Fruit fly (Drosophila melanogaster): Measurements from ENCODE around the gene CG42788.
A peak's percentile ranks its signal among the peaks of the same experiment; 100 is the strongest.

CG42788 gene

dm6 chr3R:15131677-15132076, at the start of gene CG42788 (continued):
- TF ChIP-seq CG10979 (tag; optimal IDR thresholded peaks at IDR 0.05): peak; percentile 5
- TF ChIP-seq NC2β (GFP tag; optimal IDR thresholded peaks at IDR 0.05): peak; percentile 40
- no peak for TF ChIP-seq CG2889 (GFP tag; IDR thresholded peaks at IDR 0.05)
- TF ChIP-seq pros (GFP tag; optimal IDR thresholded peaks at IDR 0.05): no peak
- no peak for TF ChIP-seq Aef1 (GFP tag; IDR thresholded peaks at IDR 0.05)
- TF ChIP-seq fd102C (GFP tag; optimal IDR thresholded peaks at IDR 0.05): peak; percentile 9
- TF ChIP-seq CG7928 (GFP tag; optimal IDR thresholded peaks at IDR 0.05): peak; percentile 4
- no peak for TF ChIP-seq so (GFP tag; IDR thresholded peaks at IDR 0.05)
- TF ChIP-seq CG11504 (tag; optimal IDR thresholded peaks at IDR 0.05): peak; percentile 57
- TF ChIP-seq CG1647 (GFP tag; optimal IDR thresholded peaks at IDR 0.05): peak; percentile 70
- no peak for TF ChIP-seq Taf1 (GFP tag; IDR thresholded peaks at IDR 0.05)
- no peak for TF ChIP-seq CG15479 (GFP tag; optimal IDR thresholded peaks at IDR 0.05)
- TF ChIP-seq vfl (GFP tag; optimal IDR thresholded peaks at IDR 0.05): peak; percentile 67
- peak; percentile 12 for TF ChIP-seq eyg (GFP tag; optimal IDR thresholded peaks at IDR 0.05)
- no peak for TF ChIP-seq jigr1 (GFP tag; IDR thresholded peaks at IDR 0.05)
- TF ChIP-seq CG13894 (tag; optimal IDR thresholded peaks at IDR 0.05): peak; percentile 86
- TF ChIP-seq Dip3 (GFP tag; optimal IDR thresholded peaks at IDR 0.05): peak; percentile 60
- no peak for TF ChIP-seq tna (GFP tag; IDR thresholded peaks at IDR 0.05; ENCODE audit: partially characterized antibody)
- no peak for TF ChIP-seq wor (GFP tag; IDR thresholded peaks at IDR 0.05)
- peak; percentile 17 for TF ChIP-seq CG18262 (tag; optimal IDR thresholded peaks at IDR 0.05)
- TF ChIP-seq peb (GFP tag; IDR thresholded peaks at IDR 0.05): no peak
- no peak for TF ChIP-seq CG11247 (GFP tag; IDR thresholded peaks at IDR 0.05)
- TF ChIP-seq ranshi (GFP tag; IDR thresholded peaks at IDR 0.05): no peak
- peak; percentile 79 for TF ChIP-seq CG7745 (tag; optimal IDR thresholded peaks at IDR 0.05)
- TF ChIP-seq CG2202 (tag; optimal IDR thresholded peaks at IDR 0.05): peak; percentile 53
- peak; percentile 48 for TF ChIP-seq HLHmδ (GFP tag; optimal IDR thresholded peaks at IDR 0.05)
- TF ChIP-seq CG9797 (GFP tag; optimal IDR thresholded peaks at IDR 0.05): peak; percentile 40
- TF ChIP-seq Ets97D (GFP tag; optimal IDR thresholded peaks at IDR 0.05): peak; percentile 95
- TF ChIP-seq TFAM (GFP tag; optimal IDR thresholded peaks at IDR 0.05): no peak
- TF ChIP-seq CG34376 (GFP tag; optimal IDR thresholded peaks at IDR 0.05): peak; percentile 65
- TF ChIP-seq CG12219 (GFP tag; optimal IDR thresholded peaks at IDR 0.05): peak; percentile 61
- peak; percentile 83 for TF ChIP-seq her (GFP tag; optimal IDR thresholded peaks at IDR 0.05)
- peak; percentile 71 for TF ChIP-seq Tbp (GFP tag; optimal IDR thresholded peaks at IDR 0.05)
- TF ChIP-seq CG11695 (GFP tag; IDR thresholded peaks at IDR 0.05): no peak
- no peak for TF ChIP-seq rib (GFP tag; IDR thresholded peaks at IDR 0.05)
- peak; percentile 33 for TF ChIP-seq Camta (GFP tag; optimal IDR thresholded peaks at IDR 0.05)
- no peak for TF ChIP-seq tin (GFP tag; optimal IDR thresholded peaks at IDR 0.05)
- peak; percentile 71 for TF ChIP-seq CG12391 (tag; optimal IDR thresholded peaks at IDR 0.05)
- no peak for TF ChIP-seq GATAe (GFP tag; conservative IDR thresholded peaks at IDR 0.05)
- no peak for TF ChIP-seq ap (GFP tag; IDR thresholded peaks at IDR 0.05)
- no peak for TF ChIP-seq CG17328 (GFP tag; IDR thresholded peaks at IDR 0.05)
- peak; percentile 46 for TF ChIP-seq Sox102F (GFP tag; optimal IDR thresholded peaks at IDR 0.05)
- no peak for TF ChIP-seq cato (GFP tag; optimal IDR thresholded peaks at IDR 0.05; ENCODE audit: borderline replicate concordance)
- TF ChIP-seq CG2120 (GFP tag; optimal IDR thresholded peaks at IDR 0.05): peak; percentile 56
- TF ChIP-seq Nf-YC (tag; optimal IDR thresholded peaks at IDR 0.05): peak; percentile 5
- TF ChIP-seq nau (GFP tag; optimal IDR thresholded peaks at IDR 0.05): peak; percentile 32
- TF ChIP-seq yki (optimal IDR thresholded peaks at IDR 0.05): no peak
- no peak for TF ChIP-seq CG16815 (GFP tag; optimal IDR thresholded peaks at IDR 0.05)
- TF ChIP-seq pho (GFP tag; optimal IDR thresholded peaks at IDR 0.05): peak; percentile 84
- no peak for TF ChIP-seq chinmo (GFP tag; IDR thresholded peaks at IDR 0.05; ENCODE audit: partially characterized antibody)
- TF ChIP-seq btn (GFP tag; optimal IDR thresholded peaks at IDR 0.05): peak; percentile 38
- TF ChIP-seq CG13624 (GFP tag; optimal IDR thresholded peaks at IDR 0.05): peak; percentile 84
